Worm (Caenorhabditis elegans) whole organism, L4 larva: ENCODE data around the gene nspg-5.

Source experiments
- F26F4.8 ChIP-seq: fragments of 200-800 bp; sonication (Bioruptor generic); conservative IDR thresholded peaks from 2 replicates; pipeline ENCODE4 v1.3.6; 2022; ENCODE audit warnings: missing genetic modification characterization, missing compliant biosample characterization
- F49E8.2 ChIP-seq: sonication (generic microtip); optimal IDR thresholded peaks from 2 replicates; lab custom pipeline; 2016; ENCODE audit warnings: missing compliant biosample characterization, mild to moderate bottlenecking, missing genetic modification characterization, borderline replicate concordance
- R02D3.7 ChIP-seq: fragments of 150-350 bp; sonication (generic microtip); optimal IDR thresholded peaks from 3 replicates; lab custom pipeline; 2014; ENCODE audit warnings: missing biosample characterization, missing genetic modification characterization
- T20F7.1 ChIP-seq: fragments of 200-800 bp; sonication (Bioruptor generic); optimal IDR thresholded peaks from 2 replicates; lab custom pipeline; 2018; ENCODE audit warnings: mild to moderate bottlenecking, missing genetic modification characterization, missing compliant biosample characterization
- T26A8.4 ChIP-seq: fragments of 200-800 bp; sonication (Bioruptor generic); IDR thresholded peaks from 2 replicates; pipeline ENCODE4 v1.3.6; 2022; ENCODE audit warnings: missing genetic modification characterization, missing compliant biosample characterization
- Y5F2A.4 ChIP-seq: fragments of 200-800 bp; sonication (Bioruptor generic); optimal IDR thresholded peaks from 2 replicates; lab custom pipeline; 2018; ENCODE audit warnings: mild to moderate bottlenecking, missing genetic modification characterization, missing compliant biosample characterization
- ZK337.2 ChIP-seq: fragments of 200-800 bp; sonication (Bioruptor generic); IDR thresholded peaks from 2 replicates; pipeline ENCODE4 v1.3.6; 2022; ENCODE audit warnings: missing genetic modification reagents, missing genetic modification characterization, missing compliant biosample characterization
- aha-1 ChIP-seq: fragments of 150-350 bp; peaks from one replicate; lab custom pipeline; 2014; ENCODE audit warnings: missing biosample characterization, missing genetic modification characterization
- aly-2 ChIP-seq: sonication (generic microtip); optimal IDR thresholded peaks from 2 replicates; lab custom pipeline; 2018; ENCODE audit warnings: missing biosample characterization, missing genetic modification characterization
- ceh-20 ChIP-seq: fragments of 200-800 bp; sonication (Bioruptor generic); IDR thresholded peaks from 2 replicates; pipeline ENCODE4 v1.3.6; 2022; ENCODE audit warnings: missing genetic modification reagents, missing genetic modification characterization, missing compliant biosample characterization
- ceh-28 ChIP-seq: fragments of 150-350 bp; optimal IDR thresholded peaks from 2 replicates; lab custom pipeline; 2014; ENCODE audit warnings: missing biosample characterization, missing genetic modification reagents, missing genetic modification characterization
- ceh-44 ChIP-seq: fragments of 200-800 bp; sonication (Bioruptor generic); IDR thresholded peaks from 2 replicates; pipeline ENCODE4 v1.3.6; 2022; ENCODE audit warnings: missing genetic modification reagents, missing genetic modification characterization, missing compliant biosample characterization
- cey-2 ChIP-seq: sonication (generic microtip); optimal IDR thresholded peaks from 3 replicates; lab custom pipeline; 2017; ENCODE audit warnings: missing genetic modification characterization, mild to moderate bottlenecking, missing compliant biosample characterization, antibody characterized with exemption, borderline replicate concordance; ENCODE audit not compliant: insufficient read depth
- ctbp-1 ChIP-seq: fragments of 200-800 bp; sonication (Bioruptor generic); IDR thresholded peaks from 2 replicates; pipeline ENCODE4 v1.3.6; 2022; ENCODE audit warnings: missing genetic modification reagents, missing genetic modification characterization, missing compliant biosample characterization
- daf-16 ChIP-seq, 3 experiments: sonication (generic microtip); optimal IDR thresholded peaks; 2 replicates each; lab custom pipeline; 2016 to 2017; ENCODE audit warnings: missing genetic modification characterization in 3 of 3, missing genetic modification reagents in 3 of 3, mild to moderate bottlenecking in 2 of 3, missing compliant biosample characterization in 2 of 3, missing biosample characterization in 1 of 3, moderate library complexity in 1 of 3
- daf-8 ChIP-seq: fragments of 200-800 bp; sonication (Bioruptor generic); IDR thresholded peaks from 2 replicates; pipeline ENCODE4 v1.3.6; 2022; ENCODE audit warnings: missing genetic modification characterization, missing compliant biosample characterization
- dmd-9 ChIP-seq: fragments of 200-800 bp; sonication (Bioruptor generic); IDR thresholded peaks from 2 replicates; pipeline ENCODE4 v1.3.6; 2022; ENCODE audit warnings: missing genetic modification reagents, missing genetic modification characterization, missing compliant biosample characterization
- dpl-1 ChIP-seq: fragments of 150-350 bp; optimal IDR thresholded peaks from 2 replicates; lab custom pipeline; 2014; ENCODE audit warnings: missing biosample characterization, missing genetic modification reagents, missing genetic modification characterization
- dve-1 ChIP-seq: sonication (generic microtip); optimal IDR thresholded peaks from 2 replicates; lab custom pipeline; 2017; ENCODE audit warnings: antibody characterized with exemption, mild to moderate bottlenecking, missing genetic modification characterization, missing compliant biosample characterization; ENCODE audit not compliant: insufficient read depth
- fos-1 ChIP-seq: fragments of 150-350 bp; optimal IDR thresholded peaks from 2 replicates; lab custom pipeline; 2014; ENCODE audit warnings: missing biosample characterization, missing genetic modification characterization
- hlh-11 ChIP-seq: fragments of 200-800 bp; sonication (Bioruptor generic); optimal IDR thresholded peaks from 2 replicates; lab custom pipeline; 2018; ENCODE audit warnings: mild to moderate bottlenecking, missing genetic modification characterization, missing compliant biosample characterization
- hlh-30 ChIP-seq: sonication (generic microtip); optimal IDR thresholded peaks from 2 replicates; lab custom pipeline; 2017; ENCODE audit warnings: antibody characterized with exemption, mild to moderate bottlenecking, missing genetic modification characterization, missing compliant biosample characterization; ENCODE audit not compliant: insufficient read depth
- hmg-1.1 ChIP-seq: fragments of 200-800 bp; sonication (Bioruptor generic); IDR thresholded peaks from 2 replicates; pipeline ENCODE4 v1.3.6; 2022; ENCODE audit warnings: missing genetic modification reagents, missing genetic modification characterization, missing compliant biosample characterization
- jun-1 ChIP-seq: fragments of 150-350 bp; optimal IDR thresholded peaks from 2 replicates; lab custom pipeline; 2014; ENCODE audit warnings: missing biosample characterization, missing genetic modification reagents, missing genetic modification characterization
- lin-15B ChIP-seq: fragments of 150-350 bp; sonication (generic microtip); optimal IDR thresholded peaks from 3 replicates; lab custom pipeline; 2014; ENCODE audit warnings: missing biosample characterization, missing genetic modification characterization
- lin-29 ChIP-seq: fragments of 200-800 bp; sonication (Bioruptor generic); IDR thresholded peaks from 2 replicates; pipeline ENCODE4 v1.3.6; 2022; ENCODE audit warnings: missing genetic modification reagents, missing genetic modification characterization, missing compliant biosample characterization
- lin-38 ChIP-seq: fragments of 200-800 bp; sonication (Bioruptor generic); IDR thresholded peaks from 2 replicates; pipeline ENCODE4 v1.3.6; 2022; ENCODE audit warnings: missing genetic modification reagents, missing genetic modification characterization, missing compliant biosample characterization
- lin-39 ChIP-seq: fragments of 150-350 bp; optimal IDR thresholded peaks from 2 replicates; lab custom pipeline; 2014; ENCODE audit warnings: missing biosample characterization, missing genetic modification reagents, missing genetic modification characterization
- lir-3 ChIP-seq: sonication (generic microtip); optimal IDR thresholded peaks from 2 replicates; lab custom pipeline; 2016; ENCODE audit warnings: mild to moderate bottlenecking, missing genetic modification characterization, missing compliant biosample characterization
- madf-5 ChIP-seq, 2 experiments: fragments of 200-800 bp; sonication (Bioruptor generic); IDR thresholded peaks; 2 replicates each; pipeline ENCODE4 v1.3.6; 2022; ENCODE audit warnings: missing compliant biosample characterization in 2 of 2, missing genetic modification characterization in 2 of 2
- madf-9 ChIP-seq: fragments of 200-800 bp; sonication (Bioruptor generic); conservative IDR thresholded peaks from 2 replicates; pipeline ENCODE4 v1.3.6; 2022; ENCODE audit warnings: missing genetic modification reagents, missing genetic modification characterization, missing compliant biosample characterization
- mdt-29 ChIP-seq: fragments of 200-800 bp; sonication (Bioruptor generic); IDR thresholded peaks from 2 replicates; pipeline ENCODE4 v1.3.6; 2022; ENCODE audit warnings: missing genetic modification reagents, missing genetic modification characterization, missing compliant biosample characterization
- mxl-2 ChIP-seq: fragments of 200-800 bp; sonication (Bioruptor generic); conservative IDR thresholded peaks from 2 replicates; pipeline ENCODE4 v1.3.6; 2022; ENCODE audit warnings: missing genetic modification reagents, missing genetic modification characterization, missing compliant biosample characterization
- mxl-3 ChIP-seq: fragments of 200-800 bp; sonication (Bioruptor generic); optimal IDR thresholded peaks from 2 replicates; lab custom pipeline; 2018; ENCODE audit warnings: mild to moderate bottlenecking, missing genetic modification characterization, missing compliant biosample characterization
- nhr-102 ChIP-seq: sonication (generic microtip); optimal IDR thresholded peaks from 2 replicates; lab custom pipeline; 2016; ENCODE audit warnings: mild to moderate bottlenecking, missing genetic modification characterization, moderate library complexity, missing compliant biosample characterization
- nhr-11 ChIP-seq: fragments of 150-350 bp; optimal IDR thresholded peaks from 2 replicates; lab custom pipeline; 2014; ENCODE audit warnings: missing biosample characterization, missing genetic modification characterization
- nhr-28 ChIP-seq: fragments of 150-350 bp; optimal IDR thresholded peaks from 2 replicates; lab custom pipeline; 2014; ENCODE audit warnings: missing biosample characterization, missing genetic modification characterization
- nhr-48 ChIP-seq: sonication (generic microtip); optimal IDR thresholded peaks from 2 replicates; lab custom pipeline; 2016; ENCODE audit warnings: mild to moderate bottlenecking, missing genetic modification characterization, missing compliant biosample characterization
- saeg-2 ChIP-seq: fragments of 200-800 bp; sonication (Bioruptor generic); IDR thresholded peaks from 2 replicates; pipeline ENCODE4 v1.3.6; 2022; ENCODE audit warnings: missing genetic modification reagents, missing genetic modification characterization, missing compliant biosample characterization
- sdz-12 ChIP-seq: fragments of 200-800 bp; sonication (Bioruptor generic); optimal IDR thresholded peaks from 2 replicates; lab custom pipeline; 2018; ENCODE audit warnings: mild to moderate bottlenecking, missing genetic modification characterization, missing compliant biosample characterization
- skn-1 ChIP-seq: fragments of 150-350 bp; optimal IDR thresholded peaks from 2 replicates; lab custom pipeline; 2014; ENCODE audit warnings: missing biosample characterization, missing genetic modification characterization
- snpc-1.2 ChIP-seq: fragments of 200-800 bp; sonication (Bioruptor generic); IDR thresholded peaks from 2 replicates; pipeline ENCODE4 v1.3.6; 2022; ENCODE audit warnings: missing genetic modification reagents, missing genetic modification characterization, missing compliant biosample characterization
- spr-1 ChIP-seq: sonication (generic microtip); optimal IDR thresholded peaks from 2 replicates; lab custom pipeline; 2016; ENCODE audit warnings: mild to moderate bottlenecking, missing genetic modification characterization, missing compliant biosample characterization
- tag-97 ChIP-seq: fragments of 200-800 bp; sonication (Bioruptor generic); IDR thresholded peaks from 2 replicates; pipeline ENCODE4 v1.3.6; 2022; ENCODE audit warnings: missing genetic modification characterization, missing compliant biosample characterization
- unc-39 ChIP-seq: sonication (generic microtip); optimal IDR thresholded peaks from 2 replicates; lab custom pipeline; 2017; ENCODE audit warnings: missing biosample characterization, missing genetic modification characterization
- unc-62 ChIP-seq, 3 experiments: fragments of 150-350 bp in 1 of 3; sonication (generic microtip); optimal IDR thresholded peaks in 2 of 3; peaks in 1 of 3; 1 replicate in 1 of 3; 2 replicates in 2 of 3; lab custom pipeline; 2014 to 2017; ENCODE audit warnings: missing biosample characterization in 3 of 3, missing genetic modification characterization in 3 of 3, missing genetic modification reagents in 3 of 3, missing genotype in 1 of 3
- zag-1 ChIP-seq: fragments of 150-350 bp; optimal IDR thresholded peaks from 2 replicates; lab custom pipeline; 2014; ENCODE audit warnings: missing biosample characterization, missing genetic modification characterization
- zip-11 ChIP-seq: fragments of 200-800 bp; sonication (Bioruptor generic); IDR thresholded peaks from 2 replicates; pipeline ENCODE4 v1.3.6; 2022; ENCODE audit warnings: missing genetic modification characterization, missing compliant biosample characterization
- ztf-11 ChIP-seq: fragments of 150-350 bp; optimal IDR thresholded peaks from 2 replicates; lab custom pipeline; 2014; ENCODE audit warnings: missing biosample characterization, missing genetic modification characterization

The nspg-5 gene

DNA sequence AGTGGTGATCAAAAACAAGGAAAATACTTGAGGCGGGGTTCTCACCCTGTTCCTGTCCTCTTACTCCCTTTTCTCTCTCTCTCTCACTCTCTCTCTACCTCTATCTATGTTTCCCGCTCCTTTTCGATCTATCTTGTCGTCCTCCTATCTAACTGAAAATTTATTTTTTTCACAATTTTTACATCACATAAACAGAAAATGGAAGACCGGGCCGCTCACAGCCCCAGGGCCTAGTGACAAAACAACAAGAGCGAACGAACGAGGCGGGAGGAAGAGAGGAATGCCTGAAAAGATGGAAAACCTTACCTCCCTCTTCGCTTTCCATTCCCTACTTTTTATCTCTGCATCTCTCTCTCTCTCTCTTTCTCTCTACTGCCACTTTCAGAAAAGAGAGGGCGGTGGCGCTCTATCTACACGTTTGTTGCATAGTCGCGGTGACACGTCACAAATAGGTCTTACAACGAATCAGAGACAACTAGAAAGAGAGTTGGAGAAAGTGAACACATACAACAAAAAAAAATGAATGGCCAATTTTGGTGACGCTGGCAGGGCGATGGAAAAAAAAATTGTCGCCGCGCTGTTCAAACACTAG, 10.9 kb upstream of the nspg-5 start:
- TF ChIP-seq skn-1 (tag; lab: Kevin White, UChicago) (no peak), spr-1 (no peak), ctbp-1 (GFP tag; lab: Robert Waterston, UW) (0 out of 2 replicates have a peak, but pooled peaks have one; percentile 14), nhr-102 (tag; lab: Kevin White, UChicago) (no peak), T26A8.4 (GFP tag; lab: Robert Waterston, UW) (peak; percentile 9; the same call in 1 of the 2 replicates), daf-8 (GFP tag; lab: Robert Waterston, UW) (no peak), sdz-12 (GFP tag; lab: Kevin White, UChicago) (no peak), cey-2 (tag; lab: Kevin White, UChicago) (no peak), unc-62 (GFP tag; optimal IDR thresholded peaks at IDR 0.05 in 1 of 2; lab: Kevin White, UChicago) (peak in 1 of 2 experiments; percentile 29), unc-62 (tag; optimal IDR thresholded peaks at IDR 0.05; lab: Kevin White, UChicago) (no peak), ztf-11 (no peak), lin-15B (tag; lab: Kevin White, UChicago) (no peak), hmg-1.1 (0 out of 2 replicates have a peak, but pooled peaks have one; percentile 15), F49E8.2 (no peak), ceh-44 (GFP tag; lab: Robert Waterston, UW) (no peak), hlh-11 (peak; percentile 24), aly-2 (no peak), hlh-30 (tag; lab: Kevin White, UChicago) (no peak), zag-1 (no peak), mdt-29 (GFP tag; lab: Robert Waterston, UW) (no peak), F26F4.8 (GFP tag; lab: Robert Waterston, UW) (no peak), madf-5 (GFP tag; IDR thresholded peaks at IDR 0.05; lab: Robert Waterston, UW) (0 out of 4 replicates have a peak, but pooled peaks of 1 of the 2 experiments have one; percentile 30), lin-38 (GFP tag; lab: Robert Waterston, UW) (no peak), lin-39 (tag; lab: Kevin White, UChicago) (no peak), saeg-2 (GFP tag; lab: Robert Waterston, UW) (no peak), ceh-28 (tag; lab: Kevin White, UChicago) (no peak), lin-29 (GFP tag; lab: Robert Waterston, UW) (no peak), zip-11 (GFP tag; lab: Robert Waterston, UW) (no peak), jun-1 (tag; lab: Kevin White, UChicago) (peak; percentile 2), ZK337.2 (GFP tag; lab: Robert Waterston, UW) (no peak), T20F7.1 (GFP tag; lab: Kevin White, UChicago) (no peak), tag-97 (GFP tag; lab: Robert Waterston, UW) (no peak), unc-39 (tag; lab: Kevin White, UChicago) (no peak), ceh-20 (no peak), dmd-9 (GFP tag; lab: Robert Waterston, UW) (no peak), daf-16 (GFP tag; optimal IDR thresholded peaks at IDR 0.05; lab: Kevin White, UChicago) (no peak), daf-16 (tag; optimal IDR thresholded peaks at IDR 0.05; lab: Kevin White, UChicago) (peak; percentile 90), lir-3 (tag; lab: Kevin White, UChicago) (no peak), nhr-28 (tag; lab: Kevin White, UChicago) (no peak), dpl-1 (GFP tag; lab: Kevin White, UChicago) (no peak), mxl-2 (GFP tag; lab: Robert Waterston, UW) (no peak), mxl-3 (GFP tag; lab: Kevin White, UChicago) (peak; percentile 24), nhr-11 (tag; lab: Kevin White, UChicago) (no peak), madf-9 (GFP tag; lab: Robert Waterston, UW) (0 out of 2 replicates have a peak, but pooled peaks have one; percentile 1), Y5F2A.4 (no peak), snpc-1.2 (GFP tag; lab: Robert Waterston, UW) (no peak), dve-1 (tag; lab: Kevin White, UChicago) (peak; percentile 55), nhr-48 (tag; lab: Kevin White, UChicago) (no peak), fos-1 (tag; lab: Kevin White, UChicago) (no peak), R02D3.7 (tag; lab: Kevin White, UChicago) (no peak), aha-1 (tag; lab: Kevin White, UChicago) (peak; percentile 64)
